Fruit fly (Drosophila melanogaster) whole organism, embryonic: ENCODE measurements around the gene CG17572.

Experiments
- Adf1 ChIP-seq: fragments of 200-800 bp; sonication (Bioruptor generic); IDR thresholded peaks from 2 replicates; pipeline ENCODE4 v1.3.6; 2022; ENCODE audit warnings: missing biosample characterization, missing genetic modification characterization
- CG10321 ChIP-seq: fragments of 200-800 bp; sonication (Bioruptor generic); IDR thresholded peaks from 2 replicates; pipeline ENCODE4 v1.3.6; 2022; ENCODE audit warnings: missing biosample characterization, missing genetic modification characterization
- CG11247 ChIP-seq: fragments of 200-800 bp; sonication (Bioruptor generic); IDR thresholded peaks from 2 replicates; pipeline ENCODE4 v1.3.6; 2022; ENCODE audit warnings: missing biosample characterization, missing genetic modification characterization
- CG11504 ChIP-seq: fragments of 200-800 bp; sonication (Bioruptor generic); optimal IDR thresholded peaks from 3 replicates; lab custom pipeline; 2019; ENCODE audit warnings: missing biosample characterization, mild to moderate bottlenecking, missing genetic modification characterization, moderate library complexity
- CG11560 ChIP-seq: fragments of 200-800 bp; sonication (Bioruptor generic); IDR thresholded peaks from 3 replicates; pipeline ENCODE4 v1.3.6; 2022; ENCODE audit warnings: missing biosample characterization, missing genetic modification characterization
- CG11696 ChIP-seq: fragments of 200-800 bp; sonication (Bioruptor generic); IDR thresholded peaks from 2 replicates; pipeline ENCODE4 v1.3.6; 2022; ENCODE audit warnings: missing biosample characterization, missing genetic modification characterization
- CG12236 ChIP-seq: fragments of 200-800 bp; sonication (Bioruptor generic); optimal IDR thresholded peaks from 2 replicates; lab custom pipeline; 2016; ENCODE audit warnings: missing biosample characterization, missing genetic modification characterization
- CG14441 ChIP-seq: fragments of 200-800 bp; sonication (Bioruptor generic); IDR thresholded peaks from 2 replicates; pipeline ENCODE4 v1.3.6; 2022; ENCODE audit warnings: missing biosample characterization, missing genetic modification characterization
- CG15011 ChIP-seq: fragments of 200-800 bp; sonication (Bioruptor generic); optimal IDR thresholded peaks from 3 replicates; lab custom pipeline; 2018; ENCODE audit warnings: missing biosample characterization, mild to moderate bottlenecking, missing genetic modification characterization
- CG15479 ChIP-seq: fragments of 200-800 bp; sonication (Bioruptor generic); optimal IDR thresholded peaks from 3 replicates; lab custom pipeline; 2019; ENCODE audit warnings: missing biosample characterization, mild to moderate bottlenecking, missing genetic modification characterization, moderate library complexity
- CG1603 ChIP-seq: fragments of 200-800 bp; sonication (Bioruptor generic); optimal IDR thresholded peaks from 2 replicates; lab custom pipeline; 2019; ENCODE audit warnings: missing biosample characterization, mild to moderate bottlenecking, missing genetic modification characterization, moderate library complexity
- CG17359 ChIP-seq: fragments of 200-800 bp; sonication (Bioruptor generic); optimal IDR thresholded peaks from 3 replicates; lab custom pipeline; 2018; ENCODE audit warnings: missing biosample characterization, mild to moderate bottlenecking, missing genetic modification characterization, moderate library complexity
- CG18011 ChIP-seq: fragments of 200-800 bp; sonication (Bioruptor generic); optimal IDR thresholded peaks from 2 replicates; lab custom pipeline; 2017; ENCODE audit warnings: missing biosample characterization, missing genetic modification characterization, mild to moderate bottlenecking, moderate library complexity, missing genotype
- CG30020 ChIP-seq: fragments of 200-800 bp; optimal IDR thresholded peaks from 2 replicates; lab custom pipeline; 2019; ENCODE audit warnings: missing biosample characterization, mild to moderate bottlenecking, missing genetic modification characterization, moderate library complexity
- CG30403 ChIP-seq: fragments of 200-800 bp; sonication (Bioruptor generic); optimal IDR thresholded peaks from 3 replicates; lab custom pipeline; 2016; ENCODE audit warnings: missing biosample characterization, missing genetic modification characterization
- CG31224 ChIP-seq: fragments of 200-800 bp; sonication (Bioruptor generic); IDR thresholded peaks from 2 replicates; pipeline ENCODE4 v1.3.6; 2022; ENCODE audit warnings: missing biosample characterization, missing genetic modification characterization
- CG7372 ChIP-seq: fragments of 200-800 bp; sonication (Bioruptor generic); IDR thresholded peaks from 2 replicates; pipeline ENCODE4 v1.3.6; 2022; ENCODE audit warnings: missing biosample characterization, missing genetic modification characterization
- CG9727 ChIP-seq: fragments of 200-800 bp; sonication (Bioruptor generic); optimal IDR thresholded peaks from 3 replicates; lab custom pipeline; 2017; ENCODE audit warnings: missing biosample characterization, mild to moderate bottlenecking, missing genetic modification characterization
- D ChIP-seq, 2 experiments: fragments of 200-800 bp in 1 of 2; fragments of >200 bp in 1 of 2; sonication (Bioruptor generic) in 1 of 2; optimal IDR thresholded peaks; 2 replicates in 1 of 2; 3 replicates in 1 of 2; lab custom pipeline; 2017; ENCODE audit warnings: mild to moderate bottlenecking in 1 of 2, missing biosample characterization in 1 of 2, missing genetic modification characterization in 1 of 2, missing genetic modification reagents in 1 of 2
- Dek ChIP-seq: fragments of 200-800 bp; sonication (Bioruptor generic); optimal IDR thresholded peaks from 3 replicates; lab custom pipeline; 2019; ENCODE audit warnings: missing biosample characterization, mild to moderate bottlenecking, missing genetic modification characterization, moderate library complexity
- Dip3 ChIP-seq: fragments of 200-800 bp; sonication (Bioruptor generic); optimal IDR thresholded peaks from 3 replicates; lab custom pipeline; 2016; ENCODE audit warnings: missing biosample characterization, missing genetic modification characterization
- Dp ChIP-seq: fragments of 200-800 bp; sonication (Bioruptor generic); optimal IDR thresholded peaks from 2 replicates; lab custom pipeline; 2018; ENCODE audit warnings: missing biosample characterization, mild to moderate bottlenecking, missing genetic modification characterization, moderate library complexity
- H15 ChIP-seq: fragments of 200-800 bp; sonication (Bioruptor generic); IDR thresholded peaks from 3 replicates; pipeline ENCODE4 v1.3.6; 2022; ENCODE audit warnings: missing biosample characterization, missing genetic modification characterization
- Hr39 ChIP-seq: fragments of >200 bp; optimal IDR thresholded peaks from 2 replicates; lab custom pipeline; 2017
- Hr51 ChIP-seq, 2 experiments: fragments of 200-800 bp; sonication (Bioruptor generic); optimal IDR thresholded peaks; 2 replicates in 1 of 2; 3 replicates in 1 of 2; lab custom pipeline; 2016 to 2018; ENCODE audit warnings: missing biosample characterization in 2 of 2, missing genetic modification characterization in 2 of 2, mild to moderate bottlenecking in 1 of 2, moderate library complexity in 1 of 2
- Kr ChIP-seq: fragments of 200-800 bp; sonication (Bioruptor generic); optimal IDR thresholded peaks from 2 replicates; lab custom pipeline; 2017; ENCODE audit warnings: missing biosample characterization, mild to moderate bottlenecking, missing genetic modification characterization
- NFAT ChIP-seq: fragments of 200-800 bp; sonication (Bioruptor generic); IDR thresholded peaks from 2 replicates; pipeline ENCODE4 v1.3.6; 2022; ENCODE audit warnings: missing biosample characterization, missing genetic modification characterization
- Neu2 ChIP-seq: fragments of 200-800 bp; sonication (Bioruptor generic); optimal IDR thresholded peaks from 3 replicates; lab custom pipeline; 2016; ENCODE audit warnings: missing biosample characterization, missing genetic modification characterization, borderline replicate concordance
- TFAM ChIP-seq: fragments of 200-800 bp; sonication (Bioruptor generic); optimal IDR thresholded peaks from 2 replicates; lab custom pipeline; 2017; ENCODE audit warnings: missing biosample characterization, missing genetic modification characterization, inconsistent platforms
- Tbp ChIP-seq: fragments of >200 bp; optimal IDR thresholded peaks from 2 replicates; lab custom pipeline; 2018; ENCODE audit warnings: missing biosample characterization, missing genetic modification characterization
- Trl ChIP-seq, 3 experiments: fragments of >200 bp in 2 of 3; fragments of 200-800 bp in 1 of 3; sonication (Bioruptor generic) in 1 of 3; optimal IDR thresholded peaks; 2 replicates in 1 of 3; 3 replicates in 2 of 3; lab custom pipeline; 2016 to 2017; ENCODE audit warnings: missing biosample characterization in 1 of 3, missing genetic modification characterization in 1 of 3
- Usf ChIP-seq: fragments of 200-800 bp; sonication (Bioruptor generic); optimal IDR thresholded peaks from 2 replicates; lab custom pipeline; 2017; ENCODE audit warnings: missing genotype, missing biosample characterization, missing genetic modification characterization
- Xbp1 ChIP-seq: fragments of 200-800 bp; sonication (Bioruptor generic); optimal IDR thresholded peaks from 3 replicates; lab custom pipeline; 2016; ENCODE audit warnings: missing biosample characterization, mild to moderate bottlenecking, missing genetic modification characterization
- ash1 ChIP-seq: fragments of 200-800 bp; sonication (Bioruptor generic); optimal IDR thresholded peaks from 2 replicates; lab custom pipeline; 2018; ENCODE audit warnings: missing biosample characterization, mild to moderate bottlenecking, missing genetic modification characterization
- cas ChIP-seq: fragments of 200-800 bp; sonication (Bioruptor generic); IDR thresholded peaks from 2 replicates; pipeline ENCODE4 v1.3.6; 2022; ENCODE audit warnings: missing biosample characterization, missing genetic modification characterization
- dmrt99B ChIP-seq: fragments of 200-800 bp; sonication (Bioruptor generic); optimal IDR thresholded peaks from 2 replicates; lab custom pipeline; 2018; ENCODE audit warnings: missing biosample characterization, mild to moderate bottlenecking, missing genetic modification characterization, moderate library complexity
- gcm2 ChIP-seq: fragments of 200-800 bp; sonication (Bioruptor generic); optimal IDR thresholded peaks from 2 replicates; lab custom pipeline; 2016; ENCODE audit warnings: missing biosample characterization, missing genetic modification characterization
- her ChIP-seq: fragments of 200-800 bp; sonication (Bioruptor generic); optimal IDR thresholded peaks from 2 replicates; lab custom pipeline; 2016; ENCODE audit warnings: missing biosample characterization, missing genetic modification characterization
- inv ChIP-seq: fragments of 200-800 bp; sonication (Bioruptor generic); IDR thresholded peaks from 2 replicates; pipeline ENCODE4 v1.3.6; 2022; ENCODE audit warnings: missing biosample characterization, missing genetic modification characterization; ENCODE audit not compliant: partially characterized antibody
- kni ChIP-seq: fragments of 200-800 bp; sonication (Bioruptor generic); optimal IDR thresholded peaks from 3 replicates; lab custom pipeline; 2017; ENCODE audit warnings: mild to moderate bottlenecking, missing biosample characterization, missing genetic modification reagents, missing genetic modification characterization
- ranshi ChIP-seq: fragments of 200-800 bp; sonication (Bioruptor generic); IDR thresholded peaks from 2 replicates; pipeline ENCODE4 v1.3.6; 2022; ENCODE audit warnings: missing biosample characterization, missing genetic modification characterization
- repo ChIP-seq: fragments of 200-800 bp; sonication (Bioruptor generic); optimal IDR thresholded peaks from 2 replicates; lab custom pipeline; 2016; ENCODE audit warnings: missing biosample characterization, missing genetic modification characterization
- sc ChIP-seq, 3 experiments: fragments of >200 bp in 2 of 3; fragments of 200-800 bp in 1 of 3; sonication (Bioruptor generic) in 1 of 3; optimal IDR thresholded peaks; 2 replicates in 2 of 3; 3 replicates in 1 of 3; lab custom pipeline; 2017; ENCODE audit warnings: mild to moderate bottlenecking in 1 of 3, missing biosample characterization in 1 of 3, missing genetic modification characterization in 1 of 3, missing genetic modification reagents in 1 of 3
- schlank ChIP-seq: fragments of 200-800 bp; sonication (Bioruptor generic); optimal IDR thresholded peaks from 2 replicates; lab custom pipeline; 2018; ENCODE audit warnings: missing biosample characterization, mild to moderate bottlenecking, missing genetic modification characterization
- slou ChIP-seq: fragments of 200-800 bp; sonication (Bioruptor generic); optimal IDR thresholded peaks from 3 replicates; lab custom pipeline; 2016; ENCODE audit warnings: missing biosample characterization, missing genetic modification characterization
- sob ChIP-seq: fragments of 200-800 bp; sonication (Bioruptor generic); IDR thresholded peaks from 2 replicates; pipeline ENCODE4 v1.3.6; 2022; ENCODE audit warnings: missing biosample characterization, missing genetic modification characterization
- stc ChIP-seq: fragments of 200-800 bp; sonication (Bioruptor generic); IDR thresholded peaks from 2 replicates; pipeline ENCODE4 v1.3.6; 2022; ENCODE audit warnings: missing biosample characterization, missing genetic modification characterization
- tgo ChIP-seq: fragments of 200-800 bp; sonication (Bioruptor generic); IDR thresholded peaks from 3 replicates; pipeline ENCODE4 v1.3.6; 2022; ENCODE audit warnings: missing biosample characterization, missing genetic modification characterization
- tin ChIP-seq: fragments of 200-800 bp; sonication (Bioruptor generic); optimal IDR thresholded peaks from 3 replicates; lab custom pipeline; 2016; ENCODE audit warnings: missing biosample characterization, missing genetic modification characterization
- vvl ChIP-seq: fragments of 200-800 bp; sonication (Bioruptor generic); IDR thresholded peaks from 2 replicates; pipeline ENCODE4 v1.3.6; 2022; ENCODE audit warnings: missing biosample characterization, missing genetic modification characterization
- zen2 ChIP-seq: fragments of 200-800 bp; sonication (Bioruptor generic); IDR thresholded peaks from 3 replicates; pipeline ENCODE4 v1.3.6; 2022; ENCODE audit warnings: missing biosample characterization, missing genetic modification characterization; ENCODE audit not compliant: partially characterized antibody

CG17572 gene

dm6 chr2L:19041590-19041989 lies 32.4 kb downstream of the CG17572 start, which contains the start of gene Catsup (continued):
- no peak for TF ChIP-seq dmrt99B (tag; lab: Kevin White, UChicago)
- TF ChIP-seq Dip3 (GFP tag; lab: Kevin White, UChicago), result no peak
- TF ChIP-seq Trl (optimal IDR thresholded peaks at IDR 0.05; lab: Kevin White, UChicago), result no peak
- no peak for TF ChIP-seq Trl (GFP tag; optimal IDR thresholded peaks at IDR 0.05; lab: Kevin White, UChicago)
- TF ChIP-seq tin (GFP tag; lab: Kevin White, UChicago), result no peak
- TF ChIP-seq inv (GFP tag; lab: Robert Waterston, UW), result peak; percentile 61
- peak; percentile 21 for TF ChIP-seq Dp (GFP tag; lab: Kevin White, UChicago)
- no peak for TF ChIP-seq gcm2 (GFP tag; lab: Kevin White, UChicago)
- no peak for TF ChIP-seq tgo (GFP tag; lab: Robert Waterston, UW)
- no peak for TF ChIP-seq her (GFP tag; lab: Kevin White, UChicago)
- no peak for TF ChIP-seq CG7372 (GFP tag; lab: Robert Waterston, UW)
- TF ChIP-seq Usf, result no peak
- TF ChIP-seq CG15011 (GFP tag; lab: Kevin White, UChicago), result no peak
- TF ChIP-seq Hr51 (GFP tag; optimal IDR thresholded peaks at IDR 0.05; lab: Kevin White, UChicago), result no peak
- no peak for TF ChIP-seq schlank
- no peak for TF ChIP-seq CG11247 (GFP tag; lab: Robert Waterston, UW)
- no peak for TF ChIP-seq cas (GFP tag; lab: Robert Waterston, UW)
- no peak for TF ChIP-seq CG31224 (GFP tag; lab: Robert Waterston, UW)
- no peak for TF ChIP-seq Dek (tag; lab: Kevin White, UChicago)
- TF ChIP-seq CG30403 (GFP tag; lab: Kevin White, UChicago), result no peak
- no peak for TF ChIP-seq H15 (GFP tag; lab: Robert Waterston, UW)
- no peak for TF ChIP-seq CG11504 (tag; lab: Kevin White, UChicago)
- peak; percentile 43; the same call in 1 of the 3 replicates for TF ChIP-seq zen2 (GFP tag; lab: Robert Waterston, UW)
- TF ChIP-seq Hr39, result no peak
- no peak for TF ChIP-seq CG12236 (GFP tag; lab: Kevin White, UChicago)
- peak; percentile 6 for TF ChIP-seq CG1603
- TF ChIP-seq CG11560, result no peak
- no peak for TF ChIP-seq slou (GFP tag; lab: Kevin White, UChicago)
- no peak for TF ChIP-seq vvl (GFP tag; lab: Robert Waterston, UW)
- TF ChIP-seq repo, result no peak
- no peak for TF ChIP-seq ranshi (GFP tag; lab: Robert Waterston, UW)
- peak; percentile 24 for TF ChIP-seq Xbp1 (GFP tag; lab: Kevin White, UChicago)
- no peak for TF ChIP-seq sc (optimal IDR thresholded peaks at IDR 0.05; lab: Kevin White, UChicago)
- TF ChIP-seq sc (GFP tag; optimal IDR thresholded peaks at IDR 0.05; lab: Kevin White, UChicago), result no peak
- TF ChIP-seq D (optimal IDR thresholded peaks at IDR 0.05; lab: Kevin White, UChicago), result no peak
- TF ChIP-seq D (GFP tag; optimal IDR thresholded peaks at IDR 0.05; lab: Kevin White, UChicago), result no peak
- TF ChIP-seq sob (GFP tag; lab: Robert Waterston, UW), result no peak
- no peak for TF ChIP-seq TFAM
- TF ChIP-seq CG17359 (tag; lab: Kevin White, UChicago), result no peak
- no peak for TF ChIP-seq CG9727 (GFP tag; lab: Kevin White, UChicago)
- no peak for TF ChIP-seq ash1
- no peak for TF ChIP-seq CG11696 (GFP tag; lab: Robert Waterston, UW)
- no peak for TF ChIP-seq CG14441 (GFP tag; lab: Robert Waterston, UW)
- no peak for TF ChIP-seq CG15479
- TF ChIP-seq Tbp, result no peak
- no peak for TF ChIP-seq kni
- TF ChIP-seq CG10321 (GFP tag; lab: Robert Waterston, UW), result no peak
- TF ChIP-seq CG30020, result peak; percentile 78
- no peak for TF ChIP-seq Neu2 (GFP tag; lab: Kevin White, UChicago)
- TF ChIP-seq Kr (GFP tag; lab: Kevin White, UChicago), result no peak
- TF ChIP-seq NFAT, result no peak
- no peak for TF ChIP-seq Adf1 (GFP tag; lab: Robert Waterston, UW)
- TF ChIP-seq CG18011 (GFP tag; lab: Kevin White, UChicago), result no peak
- TF ChIP-seq stc (GFP tag; lab: Robert Waterston, UW), result no peak
